Fruit fly (Drosophila melanogaster): Measurements from ENCODE around the gene ncd.

The ncd gene

dm6 chr3R:29806682-29807393, at the start of gene ncd, which contains the start of gene ca:
Gene ncd, minus strand, starts transcription at chr3R:29807127.
Gene ca, plus strand, starts transcription at chr3R:29806811.
- no peak for TF ChIP-seq CG17801 (GFP tag; optimal IDR thresholded peaks at IDR 0.05; ENCODE audit: partially characterized antibody)

dm6 chr3R:29847126-29847525, 40.2 kb upstream of the ncd start:
- no peak for TF ChIP-seq CG17801 (GFP tag; optimal IDR thresholded peaks at IDR 0.05; ENCODE audit: partially characterized antibody)

dm6 chr3R:29841293-29841791, 34.4 kb upstream of the ncd start, which contains the start of gene Cad99C:
Gene Cad99C, plus strand, starts transcription at chr3R:29841657.
- TF ChIP-seq CG17801 (GFP tag; optimal IDR thresholded peaks at IDR 0.05; ENCODE audit: partially characterized antibody) = no peak

dm6 chr3R:29839707-29840311, 32.9 kb upstream of the ncd start:
- peak; percentile 3 for TF ChIP-seq CG17801 (GFP tag; optimal IDR thresholded peaks at IDR 0.05; ENCODE audit: partially characterized antibody)

dm6 chr3R:29838751-29839150, 31.8 kb upstream of the ncd start:
- TF ChIP-seq CG17801 (GFP tag; optimal IDR thresholded peaks at IDR 0.05; ENCODE audit: partially characterized antibody) = no peak

- TF ChIP-seq CG17801 (GFP tag; optimal IDR thresholded peaks at IDR 0.05; ENCODE audit: partially characterized antibody) = no peak
These were observed 30.8 kb upstream of the ncd start for dm6 chr3R:29837771-29838170.

- no peak for TF ChIP-seq CG17801 (GFP tag; optimal IDR thresholded peaks at IDR 0.05; ENCODE audit: partially characterized antibody)
These were observed 29.3 kb upstream of the ncd start, which contains the start of gene CG42592 for dm6 chr3R:29836188-29836587. Gene CG42592, minus strand, starts transcription at chr3R:29836288.

- TF ChIP-seq CG17801 (GFP tag; optimal IDR thresholded peaks at IDR 0.05; ENCODE audit: partially characterized antibody) = no peak
These were observed 28.8 kb upstream of the ncd start, which contains the start of gene Prtl99C for dm6 chr3R:29835710-29836049. Gene Prtl99C, plus strand, starts transcription at chr3R:29835950.

dm6 chr3R:29834759-29835709, 28.1 kb upstream of the ncd start, which contains the start of gene Atg16:
Gene Atg16, minus strand, starts transcription at chr3R:29835101.
- no peak for TF ChIP-seq CG17801 (GFP tag; optimal IDR thresholded peaks at IDR 0.05; ENCODE audit: partially characterized antibody)

- TF ChIP-seq CG17801 (GFP tag; optimal IDR thresholded peaks at IDR 0.05; ENCODE audit: partially characterized antibody) = no peak
These were observed 24.0 kb upstream of the ncd start for dm6 chr3R:29830925-29831324.

dm6 chr3R:29829228-29829786, 22.4 kb upstream of the ncd start:
- TF ChIP-seq CG17801 (GFP tag; optimal IDR thresholded peaks at IDR 0.05; ENCODE audit: partially characterized antibody) = no peak

dm6 chr3R:29818434-29819268, 11.7 kb upstream of the ncd start, which contains the start of gene neo:
Gene neo, plus strand, starts transcription at chr3R:29819131.
- no peak for TF ChIP-seq CG17801 (GFP tag; optimal IDR thresholded peaks at IDR 0.05; ENCODE audit: partially characterized antibody)

dm6 chr3R:29817664-29818063, 10.7 kb upstream of the ncd start, which contains the start of gene CG7829:
Gene CG7829, minus strand, starts transcription at chr3R:29817764.
- TF ChIP-seq CG17801 (GFP tag; optimal IDR thresholded peaks at IDR 0.05; ENCODE audit: partially characterized antibody) = no peak

- TF ChIP-seq CG17801 (GFP tag; optimal IDR thresholded peaks at IDR 0.05; ENCODE audit: partially characterized antibody) = no peak
These were observed 9.3 kb upstream of the ncd start, which contains the start of gene Vps16B for dm6 chr3R:29816266-29816665. Gene Vps16B, minus strand, starts transcription at chr3R:29816451.
